Worm (Caenorhabditis elegans): ENCODE measurements around the gene T07E3.3.
A peak's percentile ranks its signal among the peaks of the same experiment; 100 is the strongest.

The T07E3.3 gene

DNA sequence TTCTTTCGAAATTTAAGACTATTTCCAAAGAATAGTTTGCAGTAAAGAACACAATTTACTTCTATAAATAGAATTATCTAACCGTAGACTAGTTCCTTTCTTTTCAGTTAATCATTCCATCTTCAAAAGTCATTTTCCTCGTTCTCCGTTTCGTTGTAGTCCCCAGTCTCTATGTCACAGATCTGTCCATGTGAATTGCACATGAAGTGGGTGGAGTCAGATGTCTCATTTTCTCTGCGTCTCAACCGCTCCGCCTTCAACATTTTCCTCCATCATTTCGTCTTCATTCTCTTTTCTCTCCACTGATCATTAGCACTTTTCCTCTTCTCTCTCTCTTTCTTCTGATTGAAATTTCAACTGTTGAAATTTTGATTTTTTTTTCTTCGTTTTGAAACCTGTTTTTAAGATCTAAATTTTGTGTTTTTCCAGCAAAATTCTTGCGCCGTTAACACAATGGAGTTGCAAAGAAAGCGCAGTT is 6.1 kb upstream of the T07E3.3 start, which contains the start of gene T07E3.4 (continued):
- TF ChIP-seq snpc-1.1 (tag; optimal IDR thresholded peaks at IDR 0.05; ENCODE audit: insufficient read depth) (no peak), somi-1 (GFP tag; optimal IDR thresholded peaks at IDR 0.05) (peak; percentile 78), snpc-4 (GFP tag; optimal IDR thresholded peaks at IDR 0.05) (no peak), snpc-4 (tag; optimal IDR thresholded peaks at IDR 0.05) (peak in 1 of 4 experiments; percentile 15), ztf-28 (GFP tag; IDR thresholded peaks at IDR 0.05) (no peak), hmg-20 (GFP tag; IDR thresholded peaks at IDR 0.05) (no peak), snpc-3.4 (tag; optimal IDR thresholded peaks at IDR 0.05) (no peak), T26A5.8 (tag; optimal IDR thresholded peaks at IDR 0.05) (no peak), madf-10 (tag; optimal IDR thresholded peaks at IDR 0.05) (no peak), pha-4 (tag; optimal IDR thresholded peaks at IDR 0.05) (peak; percentile 45), repo-1 (tag; optimal IDR thresholded peaks at IDR 0.05) (no peak), attf-5 (GFP tag; optimal IDR thresholded peaks at IDR 0.05) (no peak), Y67H2A.10 (GFP tag; conservative IDR thresholded peaks at IDR 0.05) (no peak), ekl-4 (GFP tag; IDR thresholded peaks at IDR 0.05) (no peak), F22D6.2 (tag; optimal IDR thresholded peaks at IDR 0.05) (no peak), die-1 (tag; optimal IDR thresholded peaks at IDR 0.05) (peak; percentile 0), atf-7 (tag; optimal IDR thresholded peaks at IDR 0.05) (peak; percentile 38)

- TF ChIP-seq gei-17 (GFP tag; optimal IDR thresholded peaks at IDR 0.05) (no peak), lin-40 (tag; optimal IDR thresholded peaks at IDR 0.05) (peak; percentile 13), B0261.1 (tag; optimal IDR thresholded peaks at IDR 0.05) (no peak), ceh-91 (GFP tag; IDR thresholded peaks at IDR 0.05) (no peak), somi-1 (GFP tag; optimal IDR thresholded peaks at IDR 0.05) (peak; percentile 60), Y53G8AR.9 (GFP tag; conservative IDR thresholded peaks at IDR 0.05) (0 out of 2 replicates have a peak, but pooled peaks have one; percentile 8), nhr-179 (tag; optimal IDR thresholded peaks at IDR 0.05) (no peak), cebp-1 (GFP tag; IDR thresholded peaks at IDR 0.05) (no peak), cebp-1 (tag; optimal IDR thresholded peaks at IDR 0.05) (peak; percentile 15), K11D2.4 (GFP tag; IDR thresholded peaks at IDR 0.05) (peak; percentile 33; the same call in 1 of the 2 replicates), Y56A3A.18 (GFP tag; IDR thresholded peaks at IDR 0.05) (no peak), ztf-26 (tag; optimal IDR thresholded peaks at IDR 0.05) (peak; percentile 43), tbp1 (GFP tag; optimal IDR thresholded peaks at IDR 0.05) (peak; percentile 7)
Observed at ce11 chrIII:6898518-6898917, 5.2 kb upstream of the T07E3.3 start.

DNA sequence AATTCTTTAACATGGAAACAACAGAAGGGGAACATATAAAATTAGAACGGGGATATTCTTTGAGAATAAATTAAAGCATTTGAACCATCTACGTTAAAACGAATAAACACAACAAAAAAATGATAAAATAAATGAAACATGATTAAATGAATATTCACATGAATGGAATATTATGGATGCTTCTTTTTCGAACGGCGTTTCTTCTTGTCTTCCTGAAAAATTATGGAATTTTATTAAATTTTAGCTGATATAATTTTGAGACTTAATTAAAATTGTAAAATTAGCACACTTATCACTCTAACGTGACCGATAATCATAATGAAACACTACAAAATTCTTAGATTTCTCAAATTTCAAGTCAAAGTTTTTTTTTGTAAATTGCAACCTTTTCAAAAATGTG is 3.1 kb upstream of the T07E3.3 start:
- peak; percentile 36 for TF ChIP-seq repo-1 (tag; optimal IDR thresholded peaks at IDR 0.05)
- no peak for TF ChIP-seq lin-40 (tag; optimal IDR thresholded peaks at IDR 0.05)

DNA sequence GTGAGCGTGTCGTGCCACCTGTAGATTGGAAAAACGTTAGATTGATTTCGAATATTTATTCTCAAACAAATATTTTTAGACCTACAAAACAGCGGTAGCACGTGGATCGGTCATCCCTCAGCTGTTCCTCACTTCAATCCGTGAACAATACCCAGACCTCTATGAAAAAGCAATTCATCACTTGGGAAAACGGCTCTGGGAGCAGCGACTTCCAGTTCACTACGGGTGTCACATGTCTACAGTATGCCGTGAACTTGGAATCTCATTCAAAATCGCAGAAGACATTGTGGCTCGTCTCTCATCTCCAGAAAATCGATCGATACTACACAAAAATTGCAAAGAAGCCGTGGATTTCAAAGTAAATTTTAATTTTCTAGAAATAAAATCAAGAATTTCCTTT is 791 bp downstream of the T07E3.3 start:
- TF ChIP-seq fkh-3 (tag; optimal IDR thresholded peaks at IDR 0.05) (no peak), ztf-28 (GFP tag; IDR thresholded peaks at IDR 0.05) (no peak), tbx-9 (tag; optimal IDR thresholded peaks at IDR 0.05; ENCODE audit: borderline replicate concordance) (no peak), ceh-100 (GFP tag; IDR thresholded peaks at IDR 0.05) (no peak), bed-2 (GFP tag; IDR thresholded peaks at IDR 0.05) (no peak), F49E8.2 (tag; optimal IDR thresholded peaks at IDR 0.05; ENCODE audit: insufficient read depth) (no peak), F23B12.7 (tag; optimal IDR thresholded peaks at IDR 0.05; ENCODE audit: insufficient read depth) (no peak), cebp-2 (GFP tag; IDR thresholded peaks at IDR 0.05) (no peak), lin-54 (GFP tag; optimal IDR thresholded peaks at IDR 0.05) (no peak), ceh-40 (GFP tag; IDR thresholded peaks at IDR 0.05) (no peak), athp-1 (tag; optimal IDR thresholded peaks at IDR 0.05) (no peak), Y79H2A.3 (GFP tag; conservative IDR thresholded peaks at IDR 0.05) (no peak), lin-40 (tag; optimal IDR thresholded peaks at IDR 0.05) (no peak), F33H1.4 (GFP tag; IDR thresholded peaks at IDR 0.05) (no peak), F37B4.10 (GFP tag; IDR thresholded peaks at IDR 0.05) (no peak), cebp-1 (GFP tag; IDR thresholded peaks at IDR 0.05) (no peak), cebp-1 (tag; optimal IDR thresholded peaks at IDR 0.05) (no peak), B0035.1 (tag; optimal IDR thresholded peaks at IDR 0.05) (no peak)

Data from whole organism, young adult.